Worm (Caenorhabditis elegans): ENCODE data around the gene C34C12.6.
A peak's percentile ranks its signal among the peaks of the same experiment; 100 is the strongest.

C34C12.6 gene

DNA sequence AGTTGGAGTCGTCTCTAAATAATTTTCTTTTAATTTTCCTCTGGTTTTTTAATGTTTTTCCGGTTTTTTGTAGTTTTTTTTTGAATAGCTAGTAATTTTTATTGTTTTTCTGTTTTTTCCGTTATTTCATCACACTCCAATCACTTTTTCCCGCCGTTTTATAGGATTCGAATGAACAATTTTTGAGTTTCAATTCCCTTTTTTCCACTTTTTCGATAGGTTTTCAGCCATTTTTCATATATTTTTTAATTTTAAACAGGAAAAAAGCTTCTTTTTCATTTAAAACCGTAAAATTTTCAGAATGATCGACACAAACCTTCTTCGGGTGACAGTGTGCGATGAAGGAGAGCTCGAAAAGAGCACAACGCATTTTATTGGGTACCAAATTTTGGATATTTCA is 21.0 kb upstream of the C34C12.6 start, which contains the start of gene pph-6:
Gene pph-6 (plus strand): TSS at position 301 of the 400 bp plus-strand sequence.
- TF ChIP-seq R02D3.7 (tag; optimal IDR thresholded peaks at IDR 0.05) (no peak), nhr-21 (tag; optimal IDR thresholded peaks at IDR 0.05) (no peak), nhr-25 (tag; optimal IDR thresholded peaks at IDR 0.05) (no peak), Y55F3AM.14 (GFP tag; optimal IDR thresholded peaks at IDR 0.05) (no peak)

DNA sequence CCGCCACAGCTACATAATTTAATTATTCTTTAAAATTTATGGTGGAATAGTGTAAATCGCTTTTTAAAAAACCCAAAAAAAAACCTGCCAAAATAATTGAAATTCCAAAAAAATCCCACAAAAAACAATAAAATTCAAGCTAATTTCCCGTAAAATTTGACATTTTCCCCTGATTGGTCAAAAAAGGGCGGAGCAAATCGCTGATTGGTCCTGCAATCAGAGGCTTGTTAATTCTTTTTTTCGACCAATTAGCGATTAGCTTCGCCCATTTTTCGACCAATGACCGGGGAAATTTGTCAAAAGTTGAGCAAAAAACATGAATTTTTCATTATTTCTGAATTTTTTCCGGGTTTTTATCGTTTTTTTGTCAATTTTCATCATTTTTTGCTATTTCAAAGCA is 15.4 kb upstream of the C34C12.6 start:
- TF ChIP-seq nhr-237 (tag; optimal IDR thresholded peaks at IDR 0.05) (no peak), R02D3.7 (tag; optimal IDR thresholded peaks at IDR 0.05) (no peak), nhr-21 (tag; optimal IDR thresholded peaks at IDR 0.05) (no peak), mab-5 (tag; optimal IDR thresholded peaks at IDR 0.05) (no peak), nhr-11 (tag; optimal IDR thresholded peaks at IDR 0.05) (no peak), nhr-23 (tag; optimal IDR thresholded peaks at IDR 0.05) (no peak), ZK546.5 (tag; optimal IDR thresholded peaks at IDR 0.05) (no peak), peb-1 (tag; optimal IDR thresholded peaks at IDR 0.05) (no peak), mbf-1 (tag; optimal IDR thresholded peaks at IDR 0.05) (no peak), nhr-77 (tag; optimal IDR thresholded peaks at IDR 0.05) (no peak), mdl-1 (tag; optimal IDR thresholded peaks at IDR 0.05) (no peak), nhr-129 (tag; optimal IDR thresholded peaks at IDR 0.05) (no peak), unc-39 (tag; optimal IDR thresholded peaks at IDR 0.05) (no peak), C34F6.9 (tag; optimal IDR thresholded peaks at IDR 0.05) (no peak), egl-27 (tag; optimal IDR thresholded peaks at IDR 0.05) (no peak), alr-1 (tag; optimal IDR thresholded peaks at IDR 0.05) (no peak), lin-39 (tag; optimal IDR thresholded peaks at IDR 0.05) (no peak), sma-3 (GFP tag; optimal IDR thresholded peaks at IDR 0.05) (no peak), lin-13 (GFP tag; optimal IDR thresholded peaks at IDR 0.05) (no peak)

DNA sequence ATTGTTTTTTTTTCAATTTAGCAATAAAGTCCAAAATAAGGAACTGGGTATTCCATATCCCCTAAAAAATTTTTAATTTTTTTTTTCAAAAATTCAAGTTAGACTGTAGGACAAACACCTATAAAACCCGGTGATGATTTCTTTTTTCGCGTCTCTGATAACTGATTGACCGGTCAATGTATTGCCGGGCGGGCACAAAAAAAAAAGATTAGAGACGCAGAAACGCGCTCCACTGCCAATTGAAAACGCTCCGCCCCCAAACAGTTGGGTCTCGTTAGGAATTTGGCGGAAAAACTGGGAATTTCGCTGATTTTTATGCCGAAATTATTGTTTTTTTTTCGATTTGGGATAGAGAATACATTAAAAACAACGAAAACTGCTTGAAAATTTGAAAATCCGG is 14.0 kb upstream of the C34C12.6 start:
- TF ChIP-seq fos-1 (tag; optimal IDR thresholded peaks at IDR 0.05): peak; percentile 39
- TF ChIP-seq mab-5 (tag; optimal IDR thresholded peaks at IDR 0.05): no peak

- TF ChIP-seq sem-4 (tag; optimal IDR thresholded peaks at IDR 0.05) (no peak), nhr-11 (tag; optimal IDR thresholded peaks at IDR 0.05) (no peak), fos-1 (tag; optimal IDR thresholded peaks at IDR 0.05) (peak; percentile 13)
These were observed 12.7 kb upstream of the C34C12.6 start, which contains the start of gene smim-14 for ce11 chrIII:3469646-3470045. Gene smim-14, minus strand, starts transcription at chrIII:3469746.

DNA sequence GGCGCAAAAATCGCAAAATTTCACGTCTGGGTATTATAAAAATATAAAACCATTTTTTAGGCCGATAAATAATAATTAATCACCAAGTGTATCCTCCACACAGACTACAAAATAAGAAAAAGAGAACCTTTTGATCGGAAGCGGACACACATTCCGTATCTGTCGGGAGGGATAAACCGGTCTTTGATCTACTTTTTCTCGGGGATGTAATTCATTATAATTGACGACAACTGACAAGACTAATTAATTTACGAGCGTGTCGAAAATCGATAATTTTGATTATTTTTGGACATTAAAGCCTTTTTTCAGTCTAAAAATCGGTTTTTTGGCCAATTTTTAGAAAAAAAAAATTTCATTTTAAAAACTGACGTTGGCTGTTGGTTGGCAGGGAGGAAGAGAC is 12.0 kb upstream of the C34C12.6 start:
- TF ChIP-seq unc-62 (GFP tag; optimal IDR thresholded peaks at IDR 0.05): peak; percentile 1
- peak; percentile 22 for TF ChIP-seq nhr-21 (tag; optimal IDR thresholded peaks at IDR 0.05)
- no peak for TF ChIP-seq ZK546.5 (tag; optimal IDR thresholded peaks at IDR 0.05)
- TF ChIP-seq nhr-77 (tag; optimal IDR thresholded peaks at IDR 0.05): no peak
- TF ChIP-seq zag-1 (tag; optimal IDR thresholded peaks at IDR 0.05): no peak
- peak; percentile 7 for TF ChIP-seq sma-3 (GFP tag; optimal IDR thresholded peaks at IDR 0.05)
- TF ChIP-seq alr-1 (tag; optimal IDR thresholded peaks at IDR 0.05): no peak

ce11 chrIII:3470973-3471372 is 11.4 kb upstream of the C34C12.6 start:
- TF ChIP-seq sma-9 (GFP tag; optimal IDR thresholded peaks at IDR 0.05): no peak
- no peak for TF ChIP-seq sma-9 (tag; optimal IDR thresholded peaks at IDR 0.05)
- TF ChIP-seq unc-55 (GFP tag; optimal IDR thresholded peaks at IDR 0.05): no peak
- no peak for TF ChIP-seq unc-39 (tag; optimal IDR thresholded peaks at IDR 0.05)

ce11 chrIII:3471403-3472053 is 10.9 kb upstream of the C34C12.6 start, which contains the start of gene rsu-1:
Gene rsu-1, plus strand, starts transcription at chrIII:3472003.
- TF ChIP-seq aly-2 (tag; optimal IDR thresholded peaks at IDR 0.05) (no peak), gmeb-1 (tag; optimal IDR thresholded peaks at IDR 0.05) (peak; percentile 15), mbf-1 (tag; optimal IDR thresholded peaks at IDR 0.05) (no peak), elt-3 (tag; optimal IDR thresholded peaks at IDR 0.05) (no peak), dmd-4 (tag; optimal IDR thresholded peaks at IDR 0.05) (no peak), R02D3.7 (tag; optimal IDR thresholded peaks at IDR 0.05) (no peak), lsy-2 (tag; optimal IDR thresholded peaks at IDR 0.05) (peak; percentile 33 to 67), nhr-21 (tag; optimal IDR thresholded peaks at IDR 0.05) (peak; percentile 31), ama-1 (optimal IDR thresholded peaks at IDR 0.05) (no peak), nhr-237 (tag; optimal IDR thresholded peaks at IDR 0.05) (no peak), nhr-6 (tag; optimal IDR thresholded peaks at IDR 0.05) (peak; percentile 56), lin-39 (tag; optimal IDR thresholded peaks at IDR 0.05) (no peak), sma-3 (GFP tag; optimal IDR thresholded peaks at IDR 0.05) (peak; percentile 58), crh-2 (tag; optimal IDR thresholded peaks at IDR 0.05) (peak; percentile 50), ztf-11 (tag; optimal IDR thresholded peaks at IDR 0.05) (no peak), skn-1 (tag; optimal IDR thresholded peaks at IDR 0.05) (no peak), unc-55 (GFP tag; optimal IDR thresholded peaks at IDR 0.05) (peak; percentile 49), unc-62 (GFP tag; optimal IDR thresholded peaks at IDR 0.05) (no peak), elt-1 (tag; optimal IDR thresholded peaks at IDR 0.05) (no peak), ztf-1 (GFP tag; conservative IDR thresholded peaks at IDR 0.05) (no peak), ZK546.5 (tag; optimal IDR thresholded peaks at IDR 0.05) (no peak), nhr-10 (tag; optimal IDR thresholded peaks at IDR 0.05) (no peak), nhr-129 (tag; optimal IDR thresholded peaks at IDR 0.05) (peak; percentile 77)
